Worm (Caenorhabditis elegans): ENCODE results near the gene C05B5.4.
A peak's percentile ranks its signal among the peaks of the same experiment; 100 is the strongest.

The C05B5.4 gene

DNA sequence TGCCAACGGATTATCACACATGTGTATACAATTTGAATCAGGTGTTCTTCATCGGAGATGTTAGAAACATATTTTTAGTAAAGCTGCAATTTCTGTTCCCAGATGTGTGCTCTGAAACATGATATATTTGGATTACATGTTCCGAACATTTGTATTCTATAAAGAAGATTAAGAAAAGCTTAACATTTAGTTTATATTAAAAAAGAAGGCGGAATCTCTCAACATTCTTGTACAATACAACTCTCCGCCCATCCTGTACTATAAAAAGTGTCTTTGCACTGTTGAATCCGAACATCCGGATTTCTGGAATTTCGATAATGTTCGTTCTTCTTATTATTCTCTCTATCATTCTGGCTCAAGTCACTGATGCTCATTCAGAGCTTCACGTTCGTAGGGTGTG lies 34.3 kb downstream of the C05B5.4 start, which contains the start of gene ins-23:
ins-23 (plus strand) TSS at position 301 of the 400 bp plus-strand sequence.
- TF ChIP-seq egl-27 (tag; optimal IDR thresholded peaks at IDR 0.05), result no peak
- no peak for TF ChIP-seq elt-2 (tag; optimal IDR thresholded peaks at IDR 0.05)
- TF ChIP-seq ztf-4 (tag; optimal IDR thresholded peaks at IDR 0.05), result no peak
- TF ChIP-seq eor-1 (tag; optimal IDR thresholded peaks at IDR 0.05), result no peak
- TF ChIP-seq elt-1 (tag; optimal IDR thresholded peaks at IDR 0.05), result no peak
- TF ChIP-seq nhr-12 (tag; optimal IDR thresholded peaks at IDR 0.05), result no peak
- TF ChIP-seq nhr-77 (tag; optimal IDR thresholded peaks at IDR 0.05), result no peak
- no peak for TF ChIP-seq ceh-82 (tag; optimal IDR thresholded peaks at IDR 0.05)
- no peak for TF ChIP-seq zag-1 (tag; optimal IDR thresholded peaks at IDR 0.05)
- TF ChIP-seq unc-62 (GFP tag; optimal IDR thresholded peaks at IDR 0.05), result no peak
- TF ChIP-seq pha-4 (tag; optimal IDR thresholded peaks at IDR 0.05), result no peak
- TF ChIP-seq fkh-2 (tag; optimal IDR thresholded peaks at IDR 0.05), result no peak
- no peak for TF ChIP-seq nhr-237 (tag; optimal IDR thresholded peaks at IDR 0.05)
- no peak for TF ChIP-seq fos-1 (tag; optimal IDR thresholded peaks at IDR 0.05)

ce11 chrIII:10030549-10030948 lies 36.9 kb downstream of the C05B5.4 start, which contains the start of gene M04D8.4:
TSS of gene M04D8.4 (minus strand) at chrIII:10030649.
- TF ChIP-seq nhr-77 (tag; optimal IDR thresholded peaks at IDR 0.05), result no peak
- TF ChIP-seq elt-3 (tag; optimal IDR thresholded peaks at IDR 0.05), result no peak
- TF ChIP-seq daf-12 (tag; optimal IDR thresholded peaks at IDR 0.05), result no peak
- no peak for TF ChIP-seq R02D3.7 (tag; optimal IDR thresholded peaks at IDR 0.05)
- no peak for TF ChIP-seq eor-1 (tag; optimal IDR thresholded peaks at IDR 0.05)
- TF ChIP-seq pha-4 (tag; optimal IDR thresholded peaks at IDR 0.05), result no peak
- no peak for TF ChIP-seq ama-1 (optimal IDR thresholded peaks at IDR 0.05)
- TF ChIP-seq mml-1 (tag; optimal IDR thresholded peaks at IDR 0.05), result no peak
- TF ChIP-seq fkh-2 (tag; optimal IDR thresholded peaks at IDR 0.05), result no peak
- no peak for TF ChIP-seq snpc-4 (tag; optimal IDR thresholded peaks at IDR 0.05)
- TF ChIP-seq fos-1 (tag; optimal IDR thresholded peaks at IDR 0.05), result no peak
- TF ChIP-seq nhr-11 (tag; optimal IDR thresholded peaks at IDR 0.05), result no peak
- TF ChIP-seq tbx-2 (tag; optimal IDR thresholded peaks at IDR 0.05), result no peak
- TF ChIP-seq aly-2 (tag; optimal IDR thresholded peaks at IDR 0.05), result no peak
- TF ChIP-seq nhr-43 (tag; optimal IDR thresholded peaks at IDR 0.05; ENCODE audit: poor library complexity, severe bottlenecking), result no peak
- no peak for TF ChIP-seq ceh-82 (tag; optimal IDR thresholded peaks at IDR 0.05)
- no peak for TF ChIP-seq nhr-28 (tag; optimal IDR thresholded peaks at IDR 0.05)
- no peak for TF ChIP-seq mdl-1 (tag; optimal IDR thresholded peaks at IDR 0.05)

DNA sequence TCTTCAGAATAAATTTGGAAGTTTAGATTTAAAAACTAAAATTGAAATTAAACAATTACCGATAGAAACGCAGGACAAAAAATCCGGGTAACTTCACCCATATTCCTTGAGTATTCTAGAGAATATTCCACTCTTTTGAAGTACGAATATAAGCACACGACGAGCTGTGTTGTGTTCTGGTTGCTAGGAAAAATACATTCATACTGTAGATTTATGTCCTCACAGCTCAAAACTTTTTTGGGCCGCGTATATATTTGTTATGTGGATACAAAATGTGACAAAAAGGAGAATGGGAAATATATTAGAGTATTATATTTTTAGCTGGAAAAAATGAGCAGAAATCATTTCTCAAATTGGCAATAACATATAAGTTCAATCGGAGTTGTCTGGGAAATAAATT lies 39.5 kb downstream of the C05B5.4 start, which contains the start of gene M04D8.5:
M04D8.5 (minus strand) TSS at position 101 of the 400 bp plus-strand sequence.
- TF ChIP-seq pqm-1 (tag; optimal IDR thresholded peaks at IDR 0.05) (no peak), R02D3.7 (tag; optimal IDR thresholded peaks at IDR 0.05) (no peak), fkh-2 (tag; optimal IDR thresholded peaks at IDR 0.05) (no peak), nhr-76 (tag; optimal IDR thresholded peaks at IDR 0.05) (no peak), eor-1 (tag; optimal IDR thresholded peaks at IDR 0.05) (no peak), mml-1 (tag; optimal IDR thresholded peaks at IDR 0.05) (no peak), daf-12 (tag; optimal IDR thresholded peaks at IDR 0.05) (no peak)

ce11 chrIII:10033881-10034280 lies 40.2 kb downstream of the C05B5.4 start, which contains the start of gene M04D8.8:
TSS of gene M04D8.8 (plus strand) at chrIII:10034181.
- no peak for TF ChIP-seq mdl-1 (tag; optimal IDR thresholded peaks at IDR 0.05)
- no peak for TF ChIP-seq lin-15B (tag; optimal IDR thresholded peaks at IDR 0.05)
- TF ChIP-seq fkh-2 (tag; optimal IDR thresholded peaks at IDR 0.05), result no peak
- TF ChIP-seq nfya-1 (tag; optimal IDR thresholded peaks at IDR 0.05; ENCODE audit: insufficient read depth), result no peak
- TF ChIP-seq nhr-28 (tag; optimal IDR thresholded peaks at IDR 0.05), result no peak
- TF ChIP-seq eor-1 (tag; optimal IDR thresholded peaks at IDR 0.05), result no peak
- no peak for TF ChIP-seq elt-1 (tag; optimal IDR thresholded peaks at IDR 0.05)
- TF ChIP-seq zag-1 (tag; optimal IDR thresholded peaks at IDR 0.05), result no peak
- no peak for TF ChIP-seq elt-3 (tag; optimal IDR thresholded peaks at IDR 0.05)
- TF ChIP-seq nhr-67 (tag; optimal IDR thresholded peaks at IDR 0.05), result no peak
- no peak for TF ChIP-seq aly-2 (tag; optimal IDR thresholded peaks at IDR 0.05)
- TF ChIP-seq nhr-77 (tag; optimal IDR thresholded peaks at IDR 0.05), result no peak
- no peak for TF ChIP-seq ceh-16 (tag; optimal IDR thresholded peaks at IDR 0.05)
- no peak for TF ChIP-seq unc-62 (GFP tag; optimal IDR thresholded peaks at IDR 0.05)
- TF ChIP-seq lsy-12 (tag; optimal IDR thresholded peaks at IDR 0.05), result no peak
- TF ChIP-seq daf-12 (tag; optimal IDR thresholded peaks at IDR 0.05), result no peak
- no peak for TF ChIP-seq tbx-2 (tag; optimal IDR thresholded peaks at IDR 0.05)
- no peak for TF ChIP-seq nhr-12 (tag; optimal IDR thresholded peaks at IDR 0.05)

DNA sequence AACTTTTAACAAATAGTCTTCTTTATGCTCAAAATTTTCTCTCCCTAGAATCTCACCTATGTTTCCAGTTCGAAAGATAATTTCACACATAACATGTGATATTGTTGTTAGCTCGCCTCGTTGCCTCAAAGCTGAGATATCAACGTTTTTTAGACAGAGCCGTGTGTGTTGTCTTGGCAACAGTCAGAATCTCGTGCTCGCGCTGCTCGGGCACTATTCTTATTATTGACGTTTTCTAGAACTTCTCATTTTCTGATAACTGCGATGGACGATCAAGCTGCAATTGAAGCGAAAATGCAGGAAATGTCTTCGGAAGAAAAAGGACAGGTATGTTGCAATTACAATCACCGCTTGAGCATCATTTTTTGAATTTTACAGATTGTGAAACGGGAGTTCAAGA lies 42.1 kb downstream of the C05B5.4 start, which contains the start of gene xbx-3:
xbx-3 (plus strand) TSS at position 163 of the 400 bp plus-strand sequence.
- peak; percentile 79 for TF ChIP-seq nhr-11 (tag; optimal IDR thresholded peaks at IDR 0.05)
- TF ChIP-seq mml-1 (tag; optimal IDR thresholded peaks at IDR 0.05), result no peak
